Worm (Caenorhabditis elegans): Measurements from ENCODE around the gene K01A6.7.

DNA sequence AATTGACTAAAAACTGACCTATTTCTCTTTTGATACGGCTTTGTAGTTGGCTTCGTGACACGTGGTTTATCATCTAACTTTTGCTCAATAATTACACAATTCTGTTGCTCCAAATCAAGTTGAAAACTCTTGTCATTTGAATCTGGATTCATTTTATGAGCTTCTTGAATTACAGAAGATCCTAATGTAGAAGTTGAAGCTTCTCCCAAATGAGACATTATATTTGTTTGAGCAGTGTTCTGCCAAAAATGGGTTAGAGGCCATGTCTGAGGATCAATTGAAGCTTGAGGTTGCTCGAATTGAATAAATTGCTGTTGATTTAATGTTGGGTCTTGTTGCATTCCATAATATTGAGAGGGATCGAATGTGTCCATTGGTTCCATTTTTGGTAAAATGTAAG is 40.9 kb downstream of the K01A6.7 start:
- no peak for TF ChIP-seq aly-2 (tag; optimal IDR thresholded peaks at IDR 0.05)
- TF ChIP-seq ets-5 (GFP tag; IDR thresholded peaks at IDR 0.05), result no peak
- no peak for TF ChIP-seq blmp-1 (tag; optimal IDR thresholded peaks at IDR 0.05)
- no peak for TF ChIP-seq lin-15B (tag; optimal IDR thresholded peaks at IDR 0.05)
- TF ChIP-seq unc-86 (tag; optimal IDR thresholded peaks at IDR 0.05), result no peak
- no peak for TF ChIP-seq lsy-2 (tag; optimal IDR thresholded peaks at IDR 0.05)
- no peak for TF ChIP-seq ztf-11 (tag; optimal IDR thresholded peaks at IDR 0.05)

Measured in whole organism, L1 larva.